Fruit fly (Drosophila melanogaster) S2 (cell line): Measurements from ENCODE around the gene CG42866.

ENCODE experiments used
- CG8478 ChIP-seq: fragments of >200 bp; optimal IDR thresholded peaks from 2 replicates; lab custom pipeline; 2018
- CTCF ChIP-seq, 2 experiments: fragments of >200 bp; optimal IDR thresholded peaks; 2 replicates each; lab custom pipeline; 2018

- TF ChIP-seq CG8478 (lab: Kevin White, UChicago): no peak
- TF ChIP-seq CTCF (optimal IDR thresholded peaks at IDR 0.05; lab: Kevin White, UChicago): no peak
Observed at dm6 chr2L:19952221-19952620, 9.3 kb downstream of the CG42866 start.
